Worm (Caenorhabditis elegans): ENCODE data around the gene sra-35.

The sra-35 gene

ce11 chrII:4562503-4563000 is 34.9 kb upstream of the sra-35 start, which contains the start of gene dao-2:
dao-2 (plus strand) TSS chrII:4562950.
- TF ChIP-seq ztf-23 (GFP tag; IDR thresholded peaks at IDR 0.05) (no peak), tab-1 (GFP tag; IDR thresholded peaks at IDR 0.05) (no peak), klf-2 (GFP tag; conservative IDR thresholded peaks at IDR 0.05) (no peak), cog-1 (tag; optimal IDR thresholded peaks at IDR 0.05) (no peak), ref-1 (GFP tag; conservative IDR thresholded peaks at IDR 0.05) (no peak), T22C8.4 (GFP tag; IDR thresholded peaks at IDR 0.05) (no peak), flt-1 (GFP tag; IDR thresholded peaks at IDR 0.05) (no peak), med-1 (GFP tag; optimal IDR thresholded peaks at IDR 0.05; ENCODE audit: insufficient read depth) (no peak), ztf-29 (GFP tag; IDR thresholded peaks at IDR 0.05) (no peak)

DNA sequence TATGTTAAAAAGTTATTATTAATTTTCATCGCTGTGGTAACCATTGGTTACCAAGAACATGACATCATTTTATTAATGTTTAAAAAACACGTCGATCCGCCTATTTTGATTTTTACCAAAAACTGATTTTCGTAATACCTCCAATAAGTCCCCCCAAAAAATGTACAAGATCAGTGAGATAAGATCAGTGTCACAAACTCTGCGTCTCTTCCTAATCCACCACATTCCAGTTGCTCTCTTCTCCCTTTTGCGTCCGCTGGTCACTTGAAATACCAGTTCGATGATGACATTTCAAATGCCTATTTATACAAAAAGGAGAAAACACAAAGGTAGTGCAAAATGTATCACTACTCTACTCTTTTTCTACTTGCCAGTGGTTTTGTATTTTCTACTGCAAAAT is 32.4 kb upstream of the sra-35 start, which contains the start of gene M03A1.8:
M03A1.8 (plus strand) TSS at position 269 of the 400 bp plus-strand sequence.
- TF ChIP-seq flt-1 (GFP tag; IDR thresholded peaks at IDR 0.05) (no peak), klf-2 (GFP tag; conservative IDR thresholded peaks at IDR 0.05) (no peak), ztf-23 (GFP tag; IDR thresholded peaks at IDR 0.05) (no peak), med-1 (GFP tag; optimal IDR thresholded peaks at IDR 0.05; ENCODE audit: insufficient read depth) (no peak), tab-1 (GFP tag; IDR thresholded peaks at IDR 0.05) (no peak), ref-1 (GFP tag; conservative IDR thresholded peaks at IDR 0.05) (no peak), T22C8.4 (GFP tag; IDR thresholded peaks at IDR 0.05) (no peak)

DNA sequence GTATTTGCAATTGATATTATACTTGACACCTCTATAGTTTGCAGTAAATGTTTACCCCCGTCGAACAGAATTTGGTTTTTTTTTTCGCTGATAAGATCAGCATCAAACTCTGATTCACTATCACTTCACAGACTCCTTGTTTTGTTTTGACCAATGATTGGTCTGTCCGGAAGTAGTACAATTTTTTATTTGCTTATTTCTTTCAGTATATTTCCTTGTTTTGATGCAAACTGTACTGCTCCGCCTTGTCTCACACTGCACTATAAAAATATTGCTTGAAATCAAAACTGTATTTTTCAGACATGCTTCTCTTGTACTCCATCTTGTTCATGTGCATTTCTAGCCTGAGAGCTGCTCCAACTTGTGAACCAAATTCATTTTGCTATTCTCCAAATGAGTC is 29.8 kb upstream of the sra-35 start, which contains the start of gene M03A1.3:
M03A1.3 (plus strand) TSS at position 301 of the 400 bp plus-strand sequence.
- no peak for TF ChIP-seq flt-1 (GFP tag; IDR thresholded peaks at IDR 0.05)
- no peak for TF ChIP-seq tab-1 (GFP tag; IDR thresholded peaks at IDR 0.05)
- TF ChIP-seq med-1 (GFP tag; optimal IDR thresholded peaks at IDR 0.05; ENCODE audit: insufficient read depth), result no peak
- TF ChIP-seq ztf-23 (GFP tag; IDR thresholded peaks at IDR 0.05), result no peak
- no peak for TF ChIP-seq ref-1 (GFP tag; conservative IDR thresholded peaks at IDR 0.05)
- no peak for TF ChIP-seq klf-2 (GFP tag; conservative IDR thresholded peaks at IDR 0.05)
- no peak for TF ChIP-seq ztf-29 (GFP tag; IDR thresholded peaks at IDR 0.05)
- no peak for TF ChIP-seq cog-1 (tag; optimal IDR thresholded peaks at IDR 0.05)
- no peak for TF ChIP-seq T22C8.4 (GFP tag; IDR thresholded peaks at IDR 0.05)

DNA sequence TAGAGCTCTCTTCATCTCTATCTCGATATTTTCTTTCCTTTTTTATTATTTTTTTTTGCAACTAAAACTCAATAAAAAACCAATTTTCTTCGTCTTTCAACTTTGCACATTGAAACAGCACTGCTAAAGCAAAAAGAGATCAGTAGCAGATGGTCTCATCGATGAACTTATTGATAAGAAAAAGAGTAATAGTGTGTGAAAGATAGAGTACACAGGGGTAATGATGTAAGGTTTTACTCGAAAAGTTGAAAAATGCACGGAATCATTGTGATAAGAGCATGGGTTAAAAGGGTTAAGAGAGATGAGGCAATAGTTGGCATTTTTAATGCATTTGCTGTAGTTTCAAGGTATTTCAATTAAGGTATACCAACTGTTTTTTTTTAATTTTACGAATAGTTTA is 24.4 kb upstream of the sra-35 start:
- TF ChIP-seq ztf-23 (GFP tag; IDR thresholded peaks at IDR 0.05) (no peak), T22C8.4 (GFP tag; IDR thresholded peaks at IDR 0.05) (no peak), ztf-29 (GFP tag; IDR thresholded peaks at IDR 0.05) (no peak), med-1 (GFP tag; optimal IDR thresholded peaks at IDR 0.05; ENCODE audit: insufficient read depth) (no peak), klf-2 (GFP tag; conservative IDR thresholded peaks at IDR 0.05) (no peak), flt-1 (GFP tag; IDR thresholded peaks at IDR 0.05) (no peak), cog-1 (tag; optimal IDR thresholded peaks at IDR 0.05) (no peak), tab-1 (GFP tag; IDR thresholded peaks at IDR 0.05) (no peak), ref-1 (GFP tag; conservative IDR thresholded peaks at IDR 0.05) (no peak)

DNA sequence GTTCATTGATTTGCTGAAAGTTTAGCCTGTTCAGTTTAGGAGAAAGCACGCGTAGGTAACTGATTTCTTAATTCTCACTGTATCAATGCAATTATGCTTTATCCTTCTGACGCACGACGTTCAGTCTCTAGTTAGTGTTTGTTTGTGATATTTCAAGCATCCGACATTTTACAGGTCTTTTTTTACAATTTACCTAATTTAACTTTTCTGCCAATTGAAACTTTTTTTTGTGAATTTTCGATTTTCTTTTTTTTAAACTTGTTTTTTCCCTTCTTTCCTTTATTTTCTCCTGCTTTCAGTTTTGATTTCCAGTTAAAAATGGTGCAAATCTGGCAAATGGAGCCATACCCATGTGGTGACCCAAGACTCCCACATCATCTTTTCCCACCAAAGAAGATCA is 23.1 kb upstream of the sra-35 start, which contains the start of gene K07E1.1:
K07E1.1 (plus strand) TSS at position 301 of the 400 bp plus-strand sequence.
- TF ChIP-seq T22C8.4 (GFP tag; IDR thresholded peaks at IDR 0.05), result no peak
- TF ChIP-seq flt-1 (GFP tag; IDR thresholded peaks at IDR 0.05), result no peak
- TF ChIP-seq cog-1 (tag; optimal IDR thresholded peaks at IDR 0.05), result no peak
- no peak for TF ChIP-seq med-1 (GFP tag; optimal IDR thresholded peaks at IDR 0.05; ENCODE audit: insufficient read depth)
- TF ChIP-seq ztf-29 (GFP tag; IDR thresholded peaks at IDR 0.05), result no peak
- TF ChIP-seq tab-1 (GFP tag; IDR thresholded peaks at IDR 0.05), result no peak
- no peak for TF ChIP-seq ztf-23 (GFP tag; IDR thresholded peaks at IDR 0.05)
- TF ChIP-seq klf-2 (GFP tag; conservative IDR thresholded peaks at IDR 0.05), result no peak
- no peak for TF ChIP-seq ref-1 (GFP tag; conservative IDR thresholded peaks at IDR 0.05)

ce11 chrII:4549983-4550572 is 22.4 kb upstream of the sra-35 start:
- TF ChIP-seq klf-2 (GFP tag; conservative IDR thresholded peaks at IDR 0.05) (no peak), cog-1 (tag; optimal IDR thresholded peaks at IDR 0.05) (no peak), flt-1 (GFP tag; IDR thresholded peaks at IDR 0.05) (no peak), ztf-23 (GFP tag; IDR thresholded peaks at IDR 0.05) (no peak), med-1 (GFP tag; optimal IDR thresholded peaks at IDR 0.05; ENCODE audit: insufficient read depth) (no peak), tab-1 (GFP tag; IDR thresholded peaks at IDR 0.05) (no peak), ref-1 (GFP tag; conservative IDR thresholded peaks at IDR 0.05) (no peak), T22C8.4 (GFP tag; IDR thresholded peaks at IDR 0.05) (no peak), ztf-29 (GFP tag; IDR thresholded peaks at IDR 0.05) (no peak)

DNA sequence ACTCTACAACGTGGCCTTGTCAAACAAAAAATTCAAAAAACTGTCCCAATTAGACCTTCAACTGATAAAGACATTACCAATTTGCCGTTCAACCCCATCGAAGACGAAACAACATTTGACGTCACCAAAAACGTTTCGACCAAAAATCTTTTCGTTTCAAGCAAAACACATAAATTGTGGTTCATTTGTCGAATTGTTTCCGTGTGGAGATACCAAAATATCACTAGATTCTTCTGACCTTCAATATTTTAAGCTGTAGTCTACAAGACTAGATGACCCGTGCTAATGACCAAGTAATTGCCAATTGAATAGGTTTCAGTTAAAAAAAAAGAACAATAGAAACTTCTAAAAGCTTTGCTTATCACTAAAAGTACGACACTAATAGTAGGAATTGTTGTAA is 20.7 kb upstream of the sra-35 start:
- TF ChIP-seq flt-1 (GFP tag; IDR thresholded peaks at IDR 0.05), result no peak
- no peak for TF ChIP-seq med-1 (GFP tag; optimal IDR thresholded peaks at IDR 0.05; ENCODE audit: insufficient read depth)
- TF ChIP-seq T22C8.4 (GFP tag; IDR thresholded peaks at IDR 0.05), result no peak
- no peak for TF ChIP-seq ztf-23 (GFP tag; IDR thresholded peaks at IDR 0.05)
- TF ChIP-seq tab-1 (GFP tag; IDR thresholded peaks at IDR 0.05), result no peak
- no peak for TF ChIP-seq ztf-29 (GFP tag; IDR thresholded peaks at IDR 0.05)
- no peak for TF ChIP-seq klf-2 (GFP tag; conservative IDR thresholded peaks at IDR 0.05)
- TF ChIP-seq ref-1 (GFP tag; conservative IDR thresholded peaks at IDR 0.05), result no peak
- no peak for TF ChIP-seq cog-1 (tag; optimal IDR thresholded peaks at IDR 0.05)

DNA sequence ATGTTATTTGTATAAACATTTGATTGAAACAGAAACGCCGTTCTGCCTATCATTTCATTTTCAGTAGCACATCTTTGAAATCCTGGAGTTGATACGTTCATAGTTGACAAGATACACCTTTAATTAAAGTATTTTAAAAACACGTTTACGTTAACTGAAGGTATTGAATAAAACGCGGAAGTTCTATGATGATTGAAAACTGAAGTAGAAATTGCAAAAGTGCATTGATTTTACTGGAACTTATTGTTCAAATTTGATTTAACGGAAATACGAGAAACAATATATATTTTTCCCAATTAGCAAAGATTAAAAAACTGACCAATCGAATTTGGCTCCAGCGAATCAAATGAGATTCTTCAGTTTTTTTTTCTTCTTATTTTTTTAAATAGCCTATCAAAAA is 15.9 kb upstream of the sra-35 start, which contains the start of gene sra-34:
sra-34 (minus strand) TSS at position 101 of the 400 bp plus-strand sequence.
- no peak for TF ChIP-seq ztf-23 (GFP tag; IDR thresholded peaks at IDR 0.05)
- no peak for TF ChIP-seq flt-1 (GFP tag; IDR thresholded peaks at IDR 0.05)
- no peak for TF ChIP-seq med-1 (GFP tag; optimal IDR thresholded peaks at IDR 0.05; ENCODE audit: insufficient read depth)
- no peak for TF ChIP-seq ref-1 (GFP tag; conservative IDR thresholded peaks at IDR 0.05)
- TF ChIP-seq tab-1 (GFP tag; IDR thresholded peaks at IDR 0.05), result no peak

DNA sequence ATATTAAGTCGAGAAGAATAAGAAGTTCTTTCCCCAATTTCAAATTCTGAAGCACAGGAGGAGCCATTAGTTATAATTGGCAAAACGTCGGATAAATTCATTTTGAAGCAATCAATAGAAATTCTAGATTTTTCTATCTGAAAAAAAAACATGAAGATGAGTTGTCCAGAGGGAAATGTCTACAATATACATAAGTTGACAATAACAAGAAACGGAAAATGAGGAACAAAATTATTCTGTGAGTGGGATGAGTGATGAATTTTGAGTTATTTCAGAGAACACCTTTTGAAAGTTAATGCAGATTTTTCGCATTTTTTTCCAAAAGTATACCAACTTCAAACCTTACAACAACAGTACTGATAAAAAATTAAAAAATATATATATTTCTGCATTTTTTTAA is 12.9 kb upstream of the sra-35 start, which contains the start of gene sra-36:
sra-36 (minus strand) TSS at position 101 of the 400 bp plus-strand sequence.
- TF ChIP-seq ztf-29 (GFP tag; IDR thresholded peaks at IDR 0.05) (no peak), tab-1 (GFP tag; IDR thresholded peaks at IDR 0.05) (no peak), ref-1 (GFP tag; conservative IDR thresholded peaks at IDR 0.05) (no peak), T22C8.4 (GFP tag; IDR thresholded peaks at IDR 0.05) (no peak), med-1 (GFP tag; optimal IDR thresholded peaks at IDR 0.05; ENCODE audit: insufficient read depth) (no peak), cog-1 (tag; optimal IDR thresholded peaks at IDR 0.05) (no peak), flt-1 (GFP tag; IDR thresholded peaks at IDR 0.05) (no peak), ztf-23 (GFP tag; IDR thresholded peaks at IDR 0.05) (no peak), klf-2 (GFP tag; conservative IDR thresholded peaks at IDR 0.05) (no peak)

Measured in whole organism, midembryonic.